Fruit fly (Drosophila melanogaster) whole organism, prepupa: ENCODE measurements around the gene Alh.

ENCODE experiments used
- Blimp-1 ChIP-seq: fragments of 200-800 bp; sonication (Bioruptor generic); optimal IDR thresholded peaks from 3 replicates; lab custom pipeline; 2017; ENCODE audit warnings: missing biosample characterization, missing genetic modification characterization, mild to moderate bottlenecking, moderate library complexity, missing genetic modification reagents
- CG11762 ChIP-seq: fragments of 200-800 bp; sonication (Bioruptor generic); optimal IDR thresholded peaks from 3 replicates; lab custom pipeline; 2016; ENCODE audit warnings: missing biosample characterization, missing genetic modification characterization; ENCODE audit not compliant: insufficient read depth
- CG11902 ChIP-seq: fragments of 200-800 bp; sonication (Bioruptor generic); optimal IDR thresholded peaks from 3 replicates; lab custom pipeline; 2016; ENCODE audit warnings: missing biosample characterization, missing genetic modification characterization
- CG15336 ChIP-seq: fragments of 200-800 bp; sonication (Bioruptor generic); IDR thresholded peaks from 2 replicates; pipeline ENCODE4 v1.3.6; 2022; ENCODE audit warnings: missing biosample characterization, missing genetic modification characterization
- CG1621 ChIP-seq: fragments of 200-800 bp; sonication (Bioruptor generic); optimal IDR thresholded peaks from 3 replicates; lab custom pipeline; 2018; ENCODE audit warnings: missing biosample characterization, mild to moderate bottlenecking, missing genetic modification characterization
- CG32006 ChIP-seq: fragments of 200-800 bp; sonication (Bioruptor generic); optimal IDR thresholded peaks from 3 replicates; lab custom pipeline; 2017; ENCODE audit warnings: missing biosample characterization, mild to moderate bottlenecking, missing genetic modification characterization
- CG34406 ChIP-seq: fragments of 200-800 bp; sonication (Bioruptor generic); optimal IDR thresholded peaks from 3 replicates; lab custom pipeline; 2016; ENCODE audit warnings: missing biosample characterization, missing genetic modification characterization
- CG3919 ChIP-seq: fragments of 200-800 bp; sonication (Bioruptor generic); optimal IDR thresholded peaks from 3 replicates; lab custom pipeline; 2016; ENCODE audit warnings: missing biosample characterization, missing genetic modification characterization
- CG4318 ChIP-seq: fragments of 200-800 bp; sonication (Bioruptor generic); optimal IDR thresholded peaks from 3 replicates; lab custom pipeline; 2017; ENCODE audit warnings: missing biosample characterization, mild to moderate bottlenecking, missing genetic modification characterization
- CG6276 ChIP-seq: fragments of 200-800 bp; sonication (Bioruptor generic); optimal IDR thresholded peaks from 2 replicates; lab custom pipeline; 2017; ENCODE audit warnings: missing biosample characterization, mild to moderate bottlenecking, missing genetic modification characterization
- CG6792 ChIP-seq: fragments of 200-800 bp; sonication (Bioruptor generic); optimal IDR thresholded peaks from 3 replicates; lab custom pipeline; 2016; ENCODE audit warnings: missing biosample characterization, missing genetic modification characterization
- CG6808 ChIP-seq: fragments of 200-800 bp; sonication (Bioruptor generic); optimal IDR thresholded peaks from 3 replicates; lab custom pipeline; 2017; ENCODE audit warnings: missing biosample characterization, missing genetic modification characterization, mild to moderate bottlenecking, moderate library complexity, missing genetic modification reagents
- CG6854 ChIP-seq: fragments of 200-800 bp; sonication (Bioruptor generic); optimal IDR thresholded peaks from 2 replicates; lab custom pipeline; 2017; ENCODE audit warnings: missing biosample characterization, mild to moderate bottlenecking, missing genetic modification characterization
- CG8119 ChIP-seq: fragments of 200-800 bp; sonication (Bioruptor generic); IDR thresholded peaks from 3 replicates; pipeline ENCODE4 v1.3.6; 2022; ENCODE audit warnings: missing biosample characterization, missing genetic modification characterization
- CG8319 ChIP-seq: fragments of 200-800 bp; sonication (Bioruptor generic); optimal IDR thresholded peaks from 3 replicates; lab custom pipeline; 2016; ENCODE audit warnings: missing biosample characterization, missing genetic modification characterization
- CG8632 ChIP-seq: fragments of 200-800 bp; sonication (Bioruptor generic); optimal IDR thresholded peaks from 3 replicates; lab custom pipeline; 2016; ENCODE audit warnings: missing biosample characterization, missing genetic modification characterization
- CG9139 ChIP-seq: fragments of 200-800 bp; sonication (Bioruptor generic); optimal IDR thresholded peaks from 3 replicates; lab custom pipeline; 2017; ENCODE audit warnings: missing biosample characterization, mild to moderate bottlenecking, missing genetic modification characterization
- Eip75B ChIP-seq: fragments of 200-800 bp; sonication (Bioruptor generic); optimal IDR thresholded peaks from 3 replicates; lab custom pipeline; 2016; ENCODE audit warnings: missing biosample characterization, missing genetic modification characterization
- Eip78C ChIP-seq: fragments of 200-800 bp; sonication (Bioruptor generic); peaks from one replicate; lab custom pipeline; 2016; ENCODE audit warnings: missing biosample characterization, missing genetic modification characterization
- Eip93F ChIP-seq: fragments of 200-800 bp; sonication (Bioruptor generic); optimal IDR thresholded peaks from 2 replicates; lab custom pipeline; 2016; ENCODE audit warnings: missing biosample characterization, mild to moderate bottlenecking, missing genetic modification characterization
- Gug ChIP-seq: fragments of 200-800 bp; sonication (Bioruptor generic); IDR thresholded peaks from 2 replicates; pipeline ENCODE4 v1.3.6; 2022; ENCODE audit warnings: missing biosample characterization, missing genetic modification characterization
- Lpt ChIP-seq: fragments of 200-800 bp; sonication (Bioruptor generic); optimal IDR thresholded peaks from 3 replicates; lab custom pipeline; 2016; ENCODE audit warnings: missing biosample characterization, missing genetic modification characterization
- OdsH ChIP-seq: fragments of 200-800 bp; sonication (Bioruptor generic); optimal IDR thresholded peaks from 3 replicates; lab custom pipeline; 2016; ENCODE audit warnings: missing biosample characterization, missing genetic modification characterization
- Smox ChIP-seq: fragments of 200-800 bp; sonication (Bioruptor generic); optimal IDR thresholded peaks from 3 replicates; lab custom pipeline; 2016; ENCODE audit warnings: missing biosample characterization, missing genetic modification characterization
- Sox102F ChIP-seq: fragments of 200-800 bp; sonication (Bioruptor generic); optimal IDR thresholded peaks from 2 replicates; lab custom pipeline; 2016; ENCODE audit warnings: missing biosample characterization, mild to moderate bottlenecking, missing genetic modification characterization
- Sox14 ChIP-seq: fragments of 200-800 bp; sonication (Bioruptor generic); optimal IDR thresholded peaks from 3 replicates; lab custom pipeline; 2016; ENCODE audit warnings: missing biosample characterization, missing genetic modification characterization
- Sox15 ChIP-seq: fragments of 200-800 bp; sonication (Bioruptor generic); optimal IDR thresholded peaks from 3 replicates; lab custom pipeline; 2016; ENCODE audit warnings: missing biosample characterization, missing genetic modification characterization
- acj6 ChIP-seq: fragments of 200-800 bp; sonication (Bioruptor generic); optimal IDR thresholded peaks from 3 replicates; lab custom pipeline; 2016; ENCODE audit warnings: missing biosample characterization, missing genetic modification characterization
- cyc ChIP-seq: fragments of 200-800 bp; sonication (Bioruptor generic); optimal IDR thresholded peaks from 3 replicates; lab custom pipeline; 2016; ENCODE audit warnings: missing biosample characterization, missing genetic modification characterization
- dac ChIP-seq: fragments of 200-800 bp; sonication (Bioruptor generic); optimal IDR thresholded peaks from 2 replicates; lab custom pipeline; 2017; ENCODE audit warnings: missing biosample characterization, mild to moderate bottlenecking, missing genetic modification characterization
- esn ChIP-seq: fragments of 200-800 bp; sonication (Bioruptor generic); optimal IDR thresholded peaks from 2 replicates; lab custom pipeline; 2016; ENCODE audit warnings: missing biosample characterization, mild to moderate bottlenecking, missing genetic modification characterization, moderate library complexity
- fkh ChIP-seq: fragments of 200-800 bp; sonication (Bioruptor generic); optimal IDR thresholded peaks from 3 replicates; lab custom pipeline; 2017; ENCODE audit warnings: missing biosample characterization, mild to moderate bottlenecking, missing genetic modification characterization, moderate library complexity
- lz ChIP-seq: fragments of 200-800 bp; sonication (Bioruptor generic); optimal IDR thresholded peaks from 3 replicates; lab custom pipeline; 2016; ENCODE audit warnings: missing biosample characterization, missing genetic modification characterization
- salr ChIP-seq, 2 experiments: fragments of 200-800 bp; sonication (Bioruptor generic); optimal IDR thresholded peaks; 3 replicates each; lab custom pipeline; 2016 to 2018; ENCODE audit warnings: missing biosample characterization in 2 of 2, missing genetic modification characterization in 2 of 2, mild to moderate bottlenecking in 1 of 2
- ss ChIP-seq, 2 experiments: fragments of 200-800 bp; sonication (Bioruptor generic); optimal IDR thresholded peaks; 2 replicates in 1 of 2; 3 replicates in 1 of 2; lab custom pipeline; 2017 to 2018; ENCODE audit warnings: mild to moderate bottlenecking in 2 of 2, missing biosample characterization in 2 of 2, missing genetic modification characterization in 2 of 2, moderate library complexity in 1 of 2
- svp ChIP-seq: fragments of 200-800 bp; sonication (Bioruptor generic); peaks from one replicate; lab custom pipeline; 2016; ENCODE audit warnings: missing biosample characterization, missing genetic modification characterization
- topi ChIP-seq: fragments of 200-800 bp; sonication (Bioruptor generic); optimal IDR thresholded peaks from 3 replicates; lab custom pipeline; 2016; ENCODE audit warnings: missing biosample characterization, missing genetic modification characterization
- vri ChIP-seq: fragments of 200-800 bp; sonication (Bioruptor generic); optimal IDR thresholded peaks from 3 replicates; lab custom pipeline; 2016; ENCODE audit warnings: missing biosample characterization, mild to moderate bottlenecking, missing genetic modification characterization

Alh gene

DNA sequence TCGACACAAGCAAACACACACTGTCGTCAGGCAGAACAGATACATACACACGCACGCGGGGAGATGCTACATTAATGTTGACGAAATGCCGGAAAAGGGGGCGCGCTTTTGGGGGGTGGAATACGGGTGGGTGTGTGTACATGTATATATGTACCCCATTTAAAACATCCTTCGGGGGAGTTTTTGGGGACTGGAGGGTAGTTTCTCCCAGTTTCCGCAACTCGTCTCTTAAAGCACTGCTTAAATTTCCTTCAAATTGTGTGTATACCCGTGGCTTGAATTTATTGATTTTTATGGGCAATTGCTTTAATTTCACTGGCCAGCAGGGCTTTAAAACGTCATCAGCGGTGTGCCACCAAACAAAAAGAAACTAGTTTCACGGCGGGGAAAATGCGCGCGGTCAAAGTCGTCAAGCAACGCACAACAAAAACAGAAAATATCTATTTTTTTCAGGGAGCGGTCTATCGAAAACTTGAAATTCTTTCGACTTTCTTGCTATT, 862 bp downstream of the Alh start:
- no peak for TF ChIP-seq CG6854 (GFP tag; lab: Kevin White, UChicago)
- no peak for TF ChIP-seq vri (GFP tag; lab: Kevin White, UChicago)
- peak; percentile 13 for TF ChIP-seq CG6276 (GFP tag; lab: Kevin White, UChicago)
- TF ChIP-seq Gug (GFP tag; lab: Robert Waterston, UW), result no peak
- no peak for TF ChIP-seq svp (GFP tag; lab: Kevin White, UChicago)
- TF ChIP-seq CG9139 (GFP tag; lab: Kevin White, UChicago), result no peak
- no peak for TF ChIP-seq CG8119 (GFP tag; lab: Robert Waterston, UW)
- peak; percentile 12 for TF ChIP-seq Eip78C (GFP tag; lab: Kevin White, UChicago)
- no peak for TF ChIP-seq Lpt (GFP tag; lab: Kevin White, UChicago)

- TF ChIP-seq lz (GFP tag; lab: Kevin White, UChicago) (no peak), CG6276 (GFP tag; lab: Kevin White, UChicago) (no peak), svp (GFP tag; lab: Kevin White, UChicago) (peak; percentile 86), CG15336 (GFP tag; lab: Robert Waterston, UW) (0 out of 2 replicates have a peak, but pooled peaks have one; percentile 9), CG32006 (GFP tag; lab: Kevin White, UChicago) (no peak), topi (GFP tag; lab: Kevin White, UChicago) (no peak), Eip78C (GFP tag; lab: Kevin White, UChicago) (peak; percentile 30), CG11902 (GFP tag; lab: Kevin White, UChicago) (no peak), OdsH (no peak), Eip75B (GFP tag; lab: Kevin White, UChicago) (peak; percentile 67), esn (GFP tag; lab: Kevin White, UChicago) (peak; percentile 16), Blimp-1 (GFP tag; lab: Kevin White, UChicago) (peak; percentile 79), Eip93F (GFP tag; lab: Kevin White, UChicago) (no peak), fkh (peak; percentile 64), Sox102F (peak; percentile 3), CG1621 (no peak), CG6792 (GFP tag; lab: Kevin White, UChicago) (no peak), CG6808 (GFP tag; lab: Kevin White, UChicago) (no peak), Sox14 (no peak), CG8319 (GFP tag; lab: Kevin White, UChicago) (no peak), CG8632 (GFP tag; lab: Kevin White, UChicago) (no peak), CG3919 (GFP tag; lab: Kevin White, UChicago) (no peak), CG11762 (GFP tag; lab: Kevin White, UChicago) (no peak), salr (GFP tag; optimal IDR thresholded peaks at IDR 0.05; lab: Kevin White, UChicago) (no peak), ss (GFP tag; optimal IDR thresholded peaks at IDR 0.05; lab: Kevin White, UChicago) (no peak), cyc (GFP tag; lab: Kevin White, UChicago) (no peak), CG6854 (GFP tag; lab: Kevin White, UChicago) (peak; percentile 81)
These were observed 1.6 kb downstream of the Alh start for dm6 chr3R:7122172-7123072.

dm6 chr3R:7117590-7117989, 6.4 kb downstream of the Alh start, which contains the start of gene Mlp84B:
Mlp84B (minus strand) TSS chr3R:7117732.
- TF ChIP-seq CG34406 (GFP tag; lab: Kevin White, UChicago) (no peak), dac (GFP tag; lab: Kevin White, UChicago) (no peak), Smox (no peak), cyc (GFP tag; lab: Kevin White, UChicago) (no peak), CG4318 (GFP tag; lab: Kevin White, UChicago) (no peak), Sox15 (GFP tag; lab: Kevin White, UChicago) (no peak), acj6 (GFP tag; lab: Kevin White, UChicago) (no peak), CG6808 (GFP tag; lab: Kevin White, UChicago) (no peak), lz (GFP tag; lab: Kevin White, UChicago) (no peak), svp (GFP tag; lab: Kevin White, UChicago) (no peak)
- TF ChIP-seq, all 60 proteins: peak for 0
